Fruit fly (Drosophila melanogaster) whole organism, pupa: ENCODE measurements around the gene Ugt307A1.

Experiments used
- CG13204 ChIP-seq: fragments of 200-800 bp; sonication (Bioruptor generic); optimal IDR thresholded peaks from 2 replicates; lab custom pipeline; 2018; ENCODE audit warnings: missing biosample characterization, mild to moderate bottlenecking, missing genetic modification characterization, moderate library complexity
- CG14655 ChIP-seq: fragments of 200-800 bp; sonication (Bioruptor generic); optimal IDR thresholded peaks from 3 replicates; lab custom pipeline; 2017; ENCODE audit warnings: mild to moderate bottlenecking, missing biosample characterization, missing genetic modification reagents, missing genetic modification characterization
- CG15710 ChIP-seq: fragments of 200-800 bp; sonication (Bioruptor generic); optimal IDR thresholded peaks from 2 replicates; lab custom pipeline; 2018; ENCODE audit warnings: missing biosample characterization, mild to moderate bottlenecking, missing genetic modification characterization, moderate library complexity
- CG17806 ChIP-seq: fragments of 200-800 bp; sonication (Bioruptor generic); optimal IDR thresholded peaks from 2 replicates; lab custom pipeline; 2018; ENCODE audit warnings: missing biosample characterization, mild to moderate bottlenecking, missing genetic modification characterization, moderate library complexity
- CG34367 ChIP-seq: fragments of 200-800 bp; sonication (Bioruptor generic); optimal IDR thresholded peaks from 2 replicates; lab custom pipeline; 2018; ENCODE audit warnings: missing biosample characterization, mild to moderate bottlenecking, missing genetic modification characterization
- CG4496 ChIP-seq: fragments of 200-800 bp; sonication (Bioruptor generic); IDR thresholded peaks from 3 replicates; pipeline ENCODE4 v1.3.6; 2022; ENCODE audit warnings: missing biosample characterization, missing genetic modification characterization
- CG8159 ChIP-seq: fragments of 200-800 bp; sonication (Bioruptor generic); optimal IDR thresholded peaks from 3 replicates; lab custom pipeline; 2018; ENCODE audit warnings: missing biosample characterization, mild to moderate bottlenecking, missing genetic modification characterization, moderate library complexity
- fd96Ca ChIP-seq: fragments of 200-800 bp; sonication (Bioruptor generic); IDR thresholded peaks from 3 replicates; pipeline ENCODE4 v1.3.6; 2022; ENCODE audit warnings: missing biosample characterization, missing genetic modification characterization
- gl ChIP-seq: fragments of 200-800 bp; sonication (Bioruptor generic); optimal IDR thresholded peaks from 2 replicates; lab custom pipeline; 2018; ENCODE audit warnings: missing biosample characterization, mild to moderate bottlenecking, missing genetic modification characterization

DNA sequence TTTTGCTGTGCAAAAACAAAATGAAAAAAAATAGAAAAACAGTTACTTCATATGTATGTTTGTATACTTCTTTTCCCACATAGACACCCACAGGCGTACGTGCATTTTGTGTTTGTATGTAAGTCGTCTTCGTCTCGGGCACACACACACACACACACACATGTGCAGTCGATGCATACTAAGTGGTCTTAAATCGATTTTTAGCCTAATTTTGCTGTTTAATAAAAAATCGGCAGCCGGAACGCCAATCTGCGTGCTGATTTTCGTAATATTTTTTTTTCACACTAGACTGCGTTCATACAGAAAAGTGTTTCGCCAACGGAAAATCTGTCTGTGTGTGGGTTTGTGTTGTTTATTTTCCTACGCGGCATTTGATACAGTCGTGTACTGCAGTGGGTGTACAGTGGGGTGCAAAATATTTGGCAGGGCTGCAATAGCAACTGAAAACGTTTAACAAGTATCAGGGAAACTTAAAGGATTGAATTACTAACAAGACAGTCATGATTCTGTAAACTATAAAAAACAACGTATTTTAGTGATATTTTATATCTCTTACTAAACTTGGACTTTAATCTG, 34.6 kb upstream of the Ugt307A1 start:
- TF ChIP-seq CG14655, result no peak
- TF ChIP-seq CG13204 (GFP tag; lab: Kevin White, UChicago), result no peak
- TF ChIP-seq CG4496, result peak; percentile 68
- peak; percentile 52 for TF ChIP-seq CG34367 (tag; lab: Kevin White, UChicago)
- peak; percentile 34 for TF ChIP-seq CG17806 (tag; lab: Kevin White, UChicago)
- TF ChIP-seq gl (tag; lab: Kevin White, UChicago), result peak; percentile 80
- TF ChIP-seq fd96Ca (GFP tag; lab: Robert Waterston, UW), result no peak; the same call in 2 of the 3 replicates
- peak; percentile 27 for TF ChIP-seq CG15710
- no peak for TF ChIP-seq CG8159 (tag; lab: Kevin White, UChicago)
